Fruit fly (Drosophila melanogaster): ENCODE measurements around the gene Ibf1.
A peak's percentile ranks its signal among the peaks of the same experiment; 100 is the strongest.

DNA sequence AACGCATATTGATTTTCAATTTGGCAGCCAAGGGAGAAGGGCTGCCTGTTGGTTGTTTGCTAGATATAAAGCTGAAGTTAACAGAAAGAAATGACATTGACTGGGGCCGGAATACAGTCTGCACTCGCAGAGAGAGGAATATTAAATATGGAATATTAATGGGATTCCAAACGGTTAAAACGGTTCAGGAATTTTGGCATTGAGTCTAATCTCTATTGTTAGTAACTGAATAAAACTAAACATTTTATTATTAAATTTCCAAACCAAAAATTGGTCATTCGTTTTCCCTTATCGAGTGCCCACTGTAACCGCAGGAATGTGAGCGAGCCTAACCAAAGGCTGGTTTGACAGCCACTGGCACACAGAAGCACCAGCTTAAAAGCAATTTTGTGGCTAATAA, 45.7 kb upstream of the Ibf1 start:
- TF ChIP-seq Abd-B (GFP tag; optimal IDR thresholded peaks at IDR 0.05) (no peak), CG10274 (GFP tag; optimal IDR thresholded peaks at IDR 0.05) (no peak), CG2116 (GFP tag; optimal IDR thresholded peaks at IDR 0.05) (no peak), crp (GFP tag; optimal IDR thresholded peaks at IDR 0.05) (no peak), CG7271 (tag; optimal IDR thresholded peaks at IDR 0.05) (no peak), row (GFP tag; IDR thresholded peaks at IDR 0.05) (peak; percentile 53), Hmr (GFP tag; optimal IDR thresholded peaks at IDR 0.05) (no peak), otp (GFP tag; IDR thresholded peaks at IDR 0.05) (no peak), gsb (GFP tag; IDR thresholded peaks at IDR 0.05) (no peak)
